Worm (Caenorhabditis elegans) whole organism, L1 larva: ENCODE measurements around the gene Y38E10A.28.

Source experiments
- C04F5.9 ChIP-seq: sonication (generic microtip); optimal IDR thresholded peaks from 2 replicates; lab custom pipeline; 2016; ENCODE audit warnings: missing genetic modification characterization, missing compliant biosample characterization
- C16A3.4 ChIP-seq: fragments of 150-350 bp; optimal IDR thresholded peaks from 2 replicates; lab custom pipeline; 2014; ENCODE audit warnings: missing biosample characterization, missing genetic modification characterization
- F16B12.6 ChIP-seq: fragments of 150-350 bp; optimal IDR thresholded peaks from 2 replicates; lab custom pipeline; 2014; ENCODE audit warnings: missing biosample characterization, missing genetic modification characterization
- Y116A8C.19 ChIP-seq: sonication (generic microtip); optimal IDR thresholded peaks from 2 replicates; lab custom pipeline; 2016; ENCODE audit warnings: missing compliant biosample characterization, missing genetic modification characterization, borderline replicate concordance
- ama-1 ChIP-seq: fragments of 150-350 bp; optimal IDR thresholded peaks from 2 replicates; lab custom pipeline; 2014
- blmp-1 ChIP-seq: fragments of 150-350 bp; optimal IDR thresholded peaks from 2 replicates; lab custom pipeline; 2014; ENCODE audit warnings: missing biosample characterization, missing genetic modification characterization
- ceh-8 ChIP-seq: fragments of 200-800 bp; sonication (Bioruptor generic); optimal IDR thresholded peaks from 2 replicates; lab custom pipeline; 2018; ENCODE audit warnings: mild to moderate bottlenecking, missing genetic modification characterization, moderate library complexity, missing compliant biosample characterization
- ceh-90 ChIP-seq: sonication (generic microtip); optimal IDR thresholded peaks from 2 replicates; lab custom pipeline; 2016; ENCODE audit warnings: missing genetic modification characterization, missing compliant biosample characterization
- ces-1 ChIP-seq: fragments of 150-350 bp; optimal IDR thresholded peaks from 2 replicates; lab custom pipeline; 2014; ENCODE audit warnings: missing biosample characterization, missing genetic modification reagents, missing genetic modification characterization
- dpl-1 ChIP-seq, 3 experiments: fragments of 150-350 bp in 2 of 3; sonication (generic microtip) in 1 of 3; optimal IDR thresholded peaks; 2 replicates each; lab custom pipeline; 2014 to 2017; ENCODE audit warnings: missing biosample characterization in 3 of 3, missing genetic modification characterization in 3 of 3, missing genetic modification reagents in 3 of 3
- efl-1 ChIP-seq, 4 experiments: fragments of 150-350 bp; optimal IDR thresholded peaks in 3 of 4; peaks in 1 of 4; 1 replicate in 1 of 4; 2 replicates in 3 of 4; lab custom pipeline; 2014; ENCODE audit warnings: missing biosample characterization in 2 of 4, missing genetic modification characterization in 2 of 4, missing genetic modification reagents in 2 of 4
- efl-3 ChIP-seq: fragments of 200-800 bp; sonication (Bioruptor generic); optimal IDR thresholded peaks from 2 replicates; lab custom pipeline; 2018; ENCODE audit warnings: mild to moderate bottlenecking, missing genetic modification characterization, missing compliant biosample characterization
- elt-3 ChIP-seq, 6 experiments: fragments of 150-350 bp in 1 of 6; sonication (generic microtip); optimal IDR thresholded peaks; 2 replicates each; lab custom pipeline; 2017 to 2018; ENCODE audit warnings: missing biosample characterization in 6 of 6, missing genetic modification characterization in 6 of 6, inconsistent platforms in 1 of 6
- fkh-4 ChIP-seq: sonication (generic microtip); optimal IDR thresholded peaks from 2 replicates; lab custom pipeline; 2016; ENCODE audit warnings: missing compliant biosample characterization, missing genetic modification characterization, borderline replicate concordance
- hlh-17 ChIP-seq: fragments of 200-800 bp; sonication (Bioruptor generic); optimal IDR thresholded peaks from 2 replicates; lab custom pipeline; 2018; ENCODE audit warnings: missing genetic modification characterization, mild to moderate bottlenecking, missing compliant biosample characterization, moderate library complexity, borderline replicate concordance
- irx-1 ChIP-seq: sonication (generic microtip); optimal IDR thresholded peaks from 2 replicates; lab custom pipeline; 2016; ENCODE audit warnings: missing genetic modification characterization, missing compliant biosample characterization
- isw-1 ChIP-seq: fragments of 200-800 bp; sonication (Bioruptor generic); IDR thresholded peaks from 2 replicates; pipeline ENCODE4 v1.3.6; 2022; ENCODE audit warnings: missing genetic modification characterization, missing compliant biosample characterization
- jun-1 ChIP-seq: fragments of 150-350 bp; optimal IDR thresholded peaks from 2 replicates; lab custom pipeline; 2014; ENCODE audit warnings: missing biosample characterization, missing genetic modification reagents, missing genetic modification characterization
- lin-13 ChIP-seq: fragments of 150-350 bp; optimal IDR thresholded peaks from 2 replicates; lab custom pipeline; 2014; ENCODE audit warnings: missing biosample characterization, missing genetic modification reagents, missing genetic modification characterization
- lin-14 ChIP-seq: fragments of 200-800 bp; sonication (Bioruptor generic); optimal IDR thresholded peaks from 2 replicates; lab custom pipeline; 2018; ENCODE audit warnings: mild to moderate bottlenecking, missing genetic modification characterization, moderate library complexity, missing compliant biosample characterization
- lin-15B ChIP-seq: fragments of 150-350 bp; sonication (generic microtip); optimal IDR thresholded peaks from 3 replicates; lab custom pipeline; 2014; ENCODE audit warnings: missing biosample characterization, missing genetic modification characterization
- lin-35 ChIP-seq, 2 experiments: fragments of 150-350 bp; optimal IDR thresholded peaks; 2 replicates each; lab custom pipeline; 2014; ENCODE audit warnings: missing biosample characterization in 2 of 2, missing genetic modification characterization in 2 of 2, missing genetic modification reagents in 2 of 2
- lin-39 ChIP-seq: fragments of 150-350 bp; optimal IDR thresholded peaks from 2 replicates; lab custom pipeline; 2014; ENCODE audit warnings: missing biosample characterization, missing genetic modification reagents, missing genetic modification characterization
- lir-3 ChIP-seq: sonication (generic microtip); optimal IDR thresholded peaks from 2 replicates; lab custom pipeline; 2016; ENCODE audit warnings: mild to moderate bottlenecking, missing genetic modification characterization, moderate library complexity, missing compliant biosample characterization; ENCODE audit not compliant: poor library complexity
- mep-1 ChIP-seq: fragments of 150-350 bp; optimal IDR thresholded peaks from 2 replicates; lab custom pipeline; 2014; ENCODE audit warnings: missing biosample characterization, missing genetic modification characterization
- nhr-237 ChIP-seq: fragments of 150-350 bp; optimal IDR thresholded peaks from 2 replicates; lab custom pipeline; 2014; ENCODE audit warnings: missing biosample characterization, missing genetic modification characterization
- nhr-47 ChIP-seq: sonication (generic microtip); optimal IDR thresholded peaks from 2 replicates; lab custom pipeline; 2016; ENCODE audit warnings: mild to moderate bottlenecking, missing genetic modification characterization, moderate library complexity, missing compliant biosample characterization
- nhr-71 ChIP-seq: sonication (generic microtip); optimal IDR thresholded peaks from 2 replicates; lab custom pipeline; 2016; ENCODE audit warnings: mild to moderate bottlenecking, missing genetic modification characterization, moderate library complexity, missing compliant biosample characterization
- nhr-77 ChIP-seq: fragments of 150-350 bp; optimal IDR thresholded peaks from 2 replicates; lab custom pipeline; 2014; ENCODE audit warnings: missing biosample characterization, missing genetic modification characterization
- nhr-84 ChIP-seq: sonication (generic microtip); optimal IDR thresholded peaks from 2 replicates; lab custom pipeline; 2017; ENCODE audit warnings: missing biosample characterization, missing genetic modification characterization
- nhr-85 ChIP-seq: sonication (generic microtip); peaks from one replicate; lab custom pipeline; 2016; ENCODE audit warnings: missing genetic modification characterization, inconsistent platforms, missing compliant biosample characterization
- nhr-90 ChIP-seq: sonication (generic microtip); optimal IDR thresholded peaks from 2 replicates; lab custom pipeline; 2016; ENCODE audit warnings: mild to moderate bottlenecking, missing genetic modification characterization, missing compliant biosample characterization; ENCODE audit not compliant: poor library complexity
- pax-3 ChIP-seq: fragments of 200-800 bp; sonication (Bioruptor generic); optimal IDR thresholded peaks from 2 replicates; lab custom pipeline; 2018; ENCODE audit warnings: mild to moderate bottlenecking, missing genetic modification characterization, moderate library complexity, missing compliant biosample characterization
- rnt-1 ChIP-seq: sonication (generic microtip); optimal IDR thresholded peaks from 2 replicates; lab custom pipeline; 2016; ENCODE audit warnings: mild to moderate bottlenecking, missing genetic modification characterization, moderate library complexity, missing compliant biosample characterization
- skn-1 ChIP-seq: fragments of 150-350 bp; optimal IDR thresholded peaks from 2 replicates; lab custom pipeline; 2014; ENCODE audit warnings: missing biosample characterization, missing genetic modification characterization
- sptf-1 ChIP-seq: fragments of 150-350 bp; optimal IDR thresholded peaks from 2 replicates; lab custom pipeline; 2014; ENCODE audit warnings: missing biosample characterization, missing genetic modification characterization
- tbx-2 ChIP-seq: sonication (generic microtip); optimal IDR thresholded peaks from 2 replicates; lab custom pipeline; 2016; ENCODE audit warnings: missing genetic modification characterization, missing compliant biosample characterization
- tlp-1 ChIP-seq: fragments of 150-350 bp; optimal IDR thresholded peaks from 2 replicates; lab custom pipeline; 2014; ENCODE audit warnings: missing biosample characterization, missing genetic modification characterization
- unc-130 ChIP-seq: fragments of 150-350 bp; optimal IDR thresholded peaks from 2 replicates; lab custom pipeline; 2017; ENCODE audit warnings: missing biosample characterization, missing genetic modification characterization, inconsistent platforms
- unc-30 ChIP-seq: sonication (generic microtip); optimal IDR thresholded peaks from 2 replicates; lab custom pipeline; 2017; ENCODE audit warnings: missing biosample characterization, missing genetic modification characterization
- unc-86 ChIP-seq: sonication (generic microtip); optimal IDR thresholded peaks from 2 replicates; lab custom pipeline; 2016; ENCODE audit warnings: missing genetic modification characterization, missing compliant biosample characterization
- vab-15 ChIP-seq: sonication (generic microtip); optimal IDR thresholded peaks from 2 replicates; lab custom pipeline; 2017; ENCODE audit warnings: missing genotype, mild to moderate bottlenecking, missing genetic modification characterization, missing compliant biosample characterization
- xbp-1 ChIP-seq: sonication (generic microtip); optimal IDR thresholded peaks from 2 replicates; lab custom pipeline; 2016; ENCODE audit warnings: missing genetic modification characterization, missing compliant biosample characterization
- zag-1 ChIP-seq: fragments of 150-350 bp; optimal IDR thresholded peaks from 2 replicates; lab custom pipeline; 2014; ENCODE audit warnings: missing biosample characterization, missing genetic modification characterization
- ztf-11 ChIP-seq, 2 experiments: sonication (generic microtip); optimal IDR thresholded peaks; 2 replicates each; lab custom pipeline; 2016 to 2017; ENCODE audit warnings: missing genetic modification characterization in 2 of 2, missing biosample characterization in 1 of 2, missing compliant biosample characterization in 1 of 2

Gene Y38E10A.28

ce11 chrII:12619288-12619687 lies 10.2 kb upstream of the Y38E10A.28 start, which contains the start of gene nspe-2:
Gene nspe-2, minus strand, starts transcription at chrII:12619388.
- TF ChIP-seq efl-3 (GFP tag; lab: Kevin White, UChicago) (no peak), isw-1 (GFP tag; lab: Robert Waterston, UW) (no peak), rnt-1 (tag; lab: Kevin White, UChicago) (no peak), pax-3 (tag; lab: Kevin White, UChicago) (no peak), nhr-237 (tag; lab: Kevin White, UChicago) (no peak), lin-13 (GFP tag; lab: Kevin White, UChicago) (no peak), nhr-71 (no peak), Y116A8C.19 (tag; lab: Kevin White, UChicago) (no peak), C16A3.4 (tag; lab: Kevin White, UChicago) (no peak), tlp-1 (tag; lab: Kevin White, UChicago) (no peak)

DNA sequence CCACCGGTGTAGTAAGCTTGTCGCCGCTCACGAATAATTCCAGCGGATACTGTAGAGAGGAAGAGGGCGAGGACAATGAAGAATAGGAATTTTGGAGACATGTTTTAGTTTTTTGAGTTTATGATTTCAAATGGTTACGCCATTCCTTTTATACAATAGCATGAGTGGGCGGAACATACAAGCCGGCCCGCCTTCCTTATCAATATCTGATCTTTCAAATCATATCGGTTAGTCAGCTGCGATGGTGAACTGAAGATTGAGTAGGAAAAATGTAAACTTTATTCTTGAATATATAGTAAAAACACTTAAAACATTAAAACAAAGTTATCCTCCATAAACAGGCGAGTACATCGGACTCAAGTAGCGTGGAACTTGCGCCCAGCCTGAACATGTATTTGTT lies 8.7 kb upstream of the Y38E10A.28 start, which contains the start of gene nspe-1:
TSS of gene nspe-1 (minus strand) at position 101 of the 400 bp plus-strand sequence.
- TF ChIP-seq hlh-17 (GFP tag; lab: Kevin White, UChicago) (no peak), vab-15 (tag; lab: Kevin White, UChicago) (no peak), skn-1 (tag; lab: Kevin White, UChicago) (no peak), nhr-47 (no peak), ces-1 (GFP tag; lab: Kevin White, UChicago) (no peak), pax-3 (tag; lab: Kevin White, UChicago) (no peak), ceh-8 (GFP tag; lab: Kevin White, UChicago) (no peak), C04F5.9 (tag; lab: Kevin White, UChicago) (no peak), lin-35 (GFP tag; optimal IDR thresholded peaks at IDR 0.05; lab: Kevin White, UChicago) (no peak), zag-1 (tag; lab: Kevin White, UChicago) (no peak), mep-1 (tag; lab: Kevin White, UChicago) (no peak), lir-3 (tag; lab: Kevin White, UChicago) (no peak), nhr-84 (tag; lab: Kevin White, UChicago) (no peak), tbx-2 (tag; lab: Kevin White, UChicago) (no peak), unc-86 (tag; lab: Kevin White, UChicago) (no peak), irx-1 (tag; lab: Kevin White, UChicago) (no peak), blmp-1 (no peak), isw-1 (GFP tag; lab: Robert Waterston, UW) (no peak), jun-1 (tag; lab: Kevin White, UChicago) (no peak)

DNA sequence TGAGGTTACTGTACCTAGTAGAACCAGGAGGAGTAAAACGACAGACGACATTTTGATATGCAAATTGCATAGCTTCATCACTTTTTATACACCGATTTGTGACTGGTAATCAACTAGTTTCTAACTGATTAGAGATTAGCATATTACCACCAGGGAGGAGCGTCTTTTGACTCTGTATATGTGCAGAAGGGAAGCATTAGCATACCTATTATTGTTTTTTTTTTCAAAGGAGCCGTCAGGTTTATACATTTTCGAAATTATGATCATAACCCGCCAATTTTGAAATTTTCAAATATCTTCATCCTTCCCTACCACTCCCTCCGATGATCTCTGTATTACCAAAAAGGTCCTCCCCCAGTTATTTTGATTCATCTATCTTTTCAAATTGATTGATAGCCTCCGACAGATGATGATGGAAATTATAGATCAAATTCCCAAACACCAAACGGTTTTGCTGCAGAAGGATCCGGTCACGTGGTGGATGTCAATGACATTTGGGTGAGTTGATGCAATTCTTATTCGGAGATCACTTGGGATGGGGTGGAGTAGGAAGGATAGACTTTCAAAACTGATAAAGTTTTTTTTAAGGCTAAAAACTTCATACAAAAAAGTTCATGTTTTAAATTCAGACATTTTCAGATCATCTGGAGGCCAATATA lies 7.5 kb upstream of the Y38E10A.28 start, which contains the start of gene nspe-8:
TSS of gene nspe-8 (minus strand) at position 51 of the 659 bp plus-strand sequence.
- no peak for TF ChIP-seq nhr-77
- TF ChIP-seq nhr-237 (tag; lab: Kevin White, UChicago), result no peak
- no peak for TF ChIP-seq F16B12.6
- TF ChIP-seq lin-15B (tag; lab: Kevin White, UChicago), result no peak
- TF ChIP-seq lin-14 (GFP tag; lab: Kevin White, UChicago), result peak; percentile 70
- TF ChIP-seq rnt-1 (tag; lab: Kevin White, UChicago), result no peak
- no peak for TF ChIP-seq unc-30 (tag; lab: Kevin White, UChicago)
- no peak for TF ChIP-seq ztf-11 (tag; optimal IDR thresholded peaks at IDR 0.05; lab: Kevin White, UChicago)
- no peak for TF ChIP-seq fkh-4
- no peak for TF ChIP-seq Y116A8C.19 (tag; lab: Kevin White, UChicago)
- TF ChIP-seq dpl-1 (GFP tag; optimal IDR thresholded peaks at IDR 0.05; lab: Kevin White, UChicago), result peak in 1 of 3 experiments; percentile 34
- no peak for TF ChIP-seq ama-1 (lab: Kevin White, UChicago)
- TF ChIP-seq xbp-1 (tag; lab: Kevin White, UChicago), result no peak
- peak; percentile 63 for TF ChIP-seq nhr-90 (tag; lab: Kevin White, UChicago)
- peak; percentile 97 for TF ChIP-seq nhr-85 (tag; lab: Kevin White, UChicago)
- TF ChIP-seq unc-130 (tag; lab: Kevin White, UChicago), result no peak
- peak in 1 of 2 experiments; percentile 65 for TF ChIP-seq lin-35 (GFP tag; optimal IDR thresholded peaks at IDR 0.05; lab: Kevin White, UChicago)
- TF ChIP-seq efl-1 (optimal IDR thresholded peaks at IDR 0.05; lab: Kevin White, UChicago), result no peak
- TF ChIP-seq efl-1 (GFP tag; optimal IDR thresholded peaks at IDR 0.05 in 1 of 2; lab: Kevin White, UChicago), result peak in 1 of 2 experiments; percentile 81
- TF ChIP-seq irx-1 (tag; lab: Kevin White, UChicago), result no peak
- peak in 5 of 6 experiments; percentile 60 to 86 (median 75) for TF ChIP-seq elt-3 (tag; optimal IDR thresholded peaks at IDR 0.05; lab: Kevin White, UChicago)
- TF ChIP-seq jun-1 (tag; lab: Kevin White, UChicago), result no peak
- no peak for TF ChIP-seq unc-86 (tag; lab: Kevin White, UChicago)
- no peak for TF ChIP-seq vab-15 (tag; lab: Kevin White, UChicago)
- TF ChIP-seq sptf-1 (tag; lab: Kevin White, UChicago), result no peak
- TF ChIP-seq ceh-90 (tag; lab: Kevin White, UChicago), result no peak
- no peak for TF ChIP-seq C04F5.9 (tag; lab: Kevin White, UChicago)
- TF ChIP-seq skn-1 (tag; lab: Kevin White, UChicago), result no peak
- TF ChIP-seq ceh-8 (GFP tag; lab: Kevin White, UChicago), result no peak
- TF ChIP-seq lin-39 (tag; lab: Kevin White, UChicago), result peak; percentile 24
